Worm (Caenorhabditis elegans) whole organism, L4 larva: ENCODE results near the gene col-153.

ENCODE experiments used
- R02D3.7 ChIP-seq: fragments of 150-350 bp; sonication (generic microtip); optimal IDR thresholded peaks from 3 replicates; lab custom pipeline; 2014; ENCODE audit warnings: missing biosample characterization, missing genetic modification characterization
- ZK546.5 ChIP-seq, 2 experiments: sonication (generic microtip); optimal IDR thresholded peaks; 2 replicates each; lab custom pipeline; 2017; ENCODE audit warnings: missing biosample characterization in 2 of 2, missing genetic modification characterization in 2 of 2
- lin-13 ChIP-seq: fragments of 150-350 bp; optimal IDR thresholded peaks from 2 replicates; lab custom pipeline; 2014; ENCODE audit warnings: missing biosample characterization, missing genetic modification reagents, missing genetic modification characterization
- mxl-2 ChIP-seq: fragments of 200-800 bp; sonication (Bioruptor generic); conservative IDR thresholded peaks from 2 replicates; pipeline ENCODE4 v1.3.6; 2022; ENCODE audit warnings: missing genetic modification reagents, missing genetic modification characterization, missing compliant biosample characterization
- nhr-28 ChIP-seq: fragments of 150-350 bp; optimal IDR thresholded peaks from 2 replicates; lab custom pipeline; 2014; ENCODE audit warnings: missing biosample characterization, missing genetic modification characterization

- TF ChIP-seq R02D3.7 (no peak), lin-13 (GFP tag; lab: Kevin White, UChicago) (no peak), ZK546.5 (tag; optimal IDR thresholded peaks at IDR 0.05; lab: Kevin White, UChicago) (no peak), mxl-2 (GFP tag; lab: Robert Waterston, UW) (no peak), nhr-28 (tag; lab: Kevin White, UChicago) (no peak)
Measured at ce11 chrV:10970930-10971329, 21.3 kb downstream of the col-153 start.
